Worm (Caenorhabditis elegans) whole organism, young adult: ENCODE results near the gene sid-2.

Experiments used
- K11D2.4 ChIP-seq: fragments of 200-800 bp; sonication (Bioruptor generic); IDR thresholded peaks from 2 replicates; pipeline ENCODE4 v1.3.6; 2022; ENCODE audit warnings: missing genetic modification reagents, missing genetic modification characterization, missing compliant biosample characterization
- bed-2 ChIP-seq: fragments of 200-800 bp; sonication (Bioruptor generic); IDR thresholded peaks from 2 replicates; pipeline ENCODE4 v1.3.6; 2022; ENCODE audit warnings: missing genetic modification reagents, missing genetic modification characterization, missing compliant biosample characterization
- dpl-1 ChIP-seq: fragments of 150-350 bp; optimal IDR thresholded peaks from 2 replicates; lab custom pipeline; 2014; ENCODE audit warnings: missing biosample characterization, missing genetic modification reagents, missing genetic modification characterization
- hrde-1 ChIP-seq: sonication (generic microtip); optimal IDR thresholded peaks from 2 replicates; lab custom pipeline; 2016; ENCODE audit warnings: missing genetic modification characterization, mild to moderate bottlenecking, missing compliant biosample characterization, moderate library complexity, missing genotype, missing genetic modification reagents, borderline replicate concordance
- unc-62 ChIP-seq: fragments of 150-350 bp; optimal IDR thresholded peaks from 2 replicates; lab custom pipeline; 2014; ENCODE audit warnings: missing biosample characterization, missing genetic modification reagents, missing genetic modification characterization

DNA sequence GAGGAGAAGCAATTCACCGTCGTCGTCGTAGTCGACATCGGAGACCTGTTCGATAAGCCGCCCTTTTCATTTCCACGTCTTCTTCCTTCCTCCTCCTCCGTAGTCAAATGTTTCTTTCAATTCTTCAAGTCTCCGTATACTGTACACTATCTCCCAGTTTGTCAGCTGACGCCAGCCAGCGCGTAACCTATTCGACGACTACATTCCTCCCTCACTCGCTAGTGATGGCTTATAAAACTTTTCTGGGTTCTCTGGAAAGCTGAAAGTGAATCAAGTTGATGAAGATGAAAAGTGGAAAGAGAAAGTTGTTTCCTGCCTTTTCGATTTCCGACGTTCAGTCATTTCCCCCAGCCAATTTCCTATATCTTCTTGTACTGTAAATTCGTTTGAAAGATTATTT, 29.9 kb downstream of the sid-2 start:
- TF ChIP-seq dpl-1: no peak
- TF ChIP-seq hrde-1 (tag; lab: Kevin White, UChicago): no peak
- no peak for TF ChIP-seq unc-62 (GFP tag; lab: Kevin White, UChicago)
- TF ChIP-seq bed-2: no peak
- TF ChIP-seq K11D2.4 (GFP tag; lab: Robert Waterston, UW): no peak
